Fruit fly (Drosophila melanogaster) whole organism: ENCODE measurements around the gene Nnk.
"Not testable (repeated sequence)": the region's sequence is repeated elsewhere in the genome, so short reads cannot be mapped to it uniquely, and the experiment has no call there.

ENCODE experiments used
- CG8478 ChIP-seq: fragments of >200 bp; optimal IDR thresholded peaks from 2 replicates; lab custom pipeline; 2018; ENCODE audit warnings: inconsistent platforms
- Dll ChIP-seq: fragments of >200 bp; optimal IDR thresholded peaks from 2 replicates; lab custom pipeline; 2017
- EcR ChIP-seq, 2 experiments: fragments of >200 bp; optimal IDR thresholded peaks; 2 replicates each; lab custom pipeline; 2017; ENCODE audit warnings: missing biosample characterization in 2 of 2, missing genetic modification characterization in 2 of 2, missing genetic modification reagents in 2 of 2
- pan ChIP-seq: fragments of >200 bp; optimal IDR thresholded peaks from 2 replicates; lab custom pipeline; 2017
- psq ChIP-seq: fragments of >200 bp; optimal IDR thresholded peaks from 2 replicates; lab custom pipeline; 2017
- usp ChIP-seq: fragments of >200 bp; optimal IDR thresholded peaks from 2 replicates; lab custom pipeline; 2017; ENCODE audit warnings: missing biosample characterization, missing genetic modification characterization, mixed read lengths

The Nnk gene

DNA sequence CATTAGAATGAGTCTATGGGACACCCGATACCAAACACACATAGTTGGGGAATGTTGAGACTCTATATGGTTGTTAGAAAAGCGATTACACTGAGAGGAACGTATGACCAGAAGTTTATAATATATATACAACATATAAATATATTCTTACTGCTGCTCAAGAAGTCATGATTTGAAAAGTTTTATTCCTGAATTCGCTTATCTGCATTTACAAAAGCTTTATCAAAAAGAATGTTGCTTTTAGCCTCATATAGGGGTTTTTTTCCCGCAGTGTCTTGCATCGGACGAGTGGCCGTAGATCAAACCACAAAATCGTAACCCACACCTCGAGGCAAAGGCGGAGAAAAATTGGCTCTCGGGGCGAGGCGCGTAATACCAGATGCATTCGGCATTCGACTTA is 17.3 kb downstream of the Nnk start:
- TF ChIP-seq usp (GFP tag; lab: Kevin White, UChicago) (no peak), Dll (lab: Kevin White, UChicago) (no peak), CG8478 (no peak), EcR (GFP tag; optimal IDR thresholded peaks at IDR 0.05; lab: Kevin White, UChicago) (no peak), pan (lab: Kevin White, UChicago) (no peak), psq (lab: Kevin White, UChicago) (no peak)

DNA sequence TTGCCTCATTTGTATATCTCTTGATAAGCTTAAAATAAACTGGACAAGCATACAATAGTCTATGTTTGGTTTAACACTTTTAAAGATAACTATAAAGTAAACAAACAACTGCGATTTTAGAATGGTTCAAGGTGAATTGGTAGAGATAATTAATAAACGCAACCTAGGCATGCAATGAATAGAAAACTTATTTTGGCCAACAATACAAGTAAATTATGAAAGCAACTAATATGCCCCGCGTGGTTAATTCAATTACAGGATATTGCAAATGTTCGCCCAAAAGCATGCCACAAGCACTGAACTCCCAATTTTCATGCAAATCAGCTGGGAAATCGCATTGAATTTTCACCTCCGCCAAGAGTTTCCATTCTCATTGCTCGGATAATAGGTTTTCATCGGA is 20.9 kb downstream of the Nnk start:
- TF ChIP-seq pan (lab: Kevin White, UChicago): no peak
- no peak for TF ChIP-seq usp (GFP tag; lab: Kevin White, UChicago)
- TF ChIP-seq CG8478: no peak
- no peak for TF ChIP-seq EcR (GFP tag; optimal IDR thresholded peaks at IDR 0.05; lab: Kevin White, UChicago)
- TF ChIP-seq Dll (lab: Kevin White, UChicago): no peak
- no peak for TF ChIP-seq psq (lab: Kevin White, UChicago)

DNA sequence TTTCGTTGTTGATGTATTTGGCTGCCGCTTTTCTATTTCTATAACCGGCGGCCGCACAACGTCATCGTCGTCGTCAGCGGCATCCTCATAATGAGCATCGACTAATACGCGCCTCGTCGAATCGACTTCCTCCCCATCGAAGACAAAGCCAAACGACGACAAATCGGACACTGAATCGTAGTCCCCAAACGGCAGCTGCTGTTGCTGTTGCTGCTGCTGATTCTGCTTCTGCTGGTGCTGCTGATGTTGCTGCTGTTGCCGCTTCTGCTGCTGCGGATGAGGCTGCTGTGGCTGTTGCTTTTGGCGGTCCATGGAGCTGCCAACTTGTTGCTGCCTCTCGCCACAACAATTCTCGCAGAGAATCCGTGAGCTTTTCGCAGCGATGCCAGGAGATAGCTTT is 21.9 kb downstream of the Nnk start:
- TF ChIP-seq pan (lab: Kevin White, UChicago): no peak
- TF ChIP-seq psq (lab: Kevin White, UChicago): no peak
- TF ChIP-seq CG8478: no peak
- no peak for TF ChIP-seq usp (GFP tag; lab: Kevin White, UChicago)
- TF ChIP-seq Dll (lab: Kevin White, UChicago): no peak

DNA sequence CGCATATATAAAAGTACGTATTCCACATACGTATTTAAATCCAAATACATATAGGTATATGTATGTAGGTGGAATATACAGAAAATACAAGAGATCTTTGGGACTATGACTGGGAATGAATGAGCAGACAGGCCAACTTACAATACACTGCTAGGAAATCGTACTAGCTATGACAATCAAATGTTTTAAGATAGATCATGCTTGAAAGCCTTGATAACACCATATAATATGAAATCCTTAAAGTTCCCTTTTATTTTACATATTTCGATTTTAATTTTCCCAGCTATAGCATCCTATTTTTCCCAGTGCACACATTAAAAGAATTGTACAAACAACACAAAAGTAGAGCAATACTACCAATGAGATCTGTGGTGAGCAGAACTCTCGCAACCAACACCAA is 23.7 kb downstream of the Nnk start:
- TF ChIP-seq pan (lab: Kevin White, UChicago) (no peak), psq (lab: Kevin White, UChicago) (no peak), CG8478 (no peak), usp (GFP tag; lab: Kevin White, UChicago) (no peak), EcR (GFP tag; optimal IDR thresholded peaks at IDR 0.05; lab: Kevin White, UChicago) (no peak), Dll (lab: Kevin White, UChicago) (no peak)

DNA sequence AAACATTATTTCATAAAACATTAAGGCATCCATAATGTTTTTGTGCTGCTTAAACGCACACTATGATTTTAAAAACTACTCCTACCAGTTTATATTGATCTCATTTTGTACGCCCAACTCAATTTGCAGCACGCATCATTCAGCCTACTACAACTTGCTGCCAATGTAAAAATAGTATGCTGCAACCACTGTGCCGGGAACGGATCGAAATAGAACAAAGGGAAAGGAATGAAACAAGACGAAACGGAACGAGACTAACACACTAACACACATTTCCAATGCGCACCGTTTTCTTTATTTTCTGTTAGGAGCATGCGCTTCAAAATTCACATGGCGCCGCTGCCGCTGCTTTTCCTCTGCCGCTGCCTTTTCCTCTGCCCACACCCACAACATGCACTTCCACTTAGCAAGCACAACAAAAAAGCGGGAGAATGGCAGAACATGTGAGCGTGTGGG is 28.1 kb downstream of the Nnk start:
- TF ChIP-seq usp (GFP tag; lab: Kevin White, UChicago) (no peak), CG8478 (no peak), EcR (GFP tag; optimal IDR thresholded peaks at IDR 0.05; lab: Kevin White, UChicago) (no peak), psq (lab: Kevin White, UChicago) (no peak), Dll (lab: Kevin White, UChicago) (no peak), pan (lab: Kevin White, UChicago) (no peak)

DNA sequence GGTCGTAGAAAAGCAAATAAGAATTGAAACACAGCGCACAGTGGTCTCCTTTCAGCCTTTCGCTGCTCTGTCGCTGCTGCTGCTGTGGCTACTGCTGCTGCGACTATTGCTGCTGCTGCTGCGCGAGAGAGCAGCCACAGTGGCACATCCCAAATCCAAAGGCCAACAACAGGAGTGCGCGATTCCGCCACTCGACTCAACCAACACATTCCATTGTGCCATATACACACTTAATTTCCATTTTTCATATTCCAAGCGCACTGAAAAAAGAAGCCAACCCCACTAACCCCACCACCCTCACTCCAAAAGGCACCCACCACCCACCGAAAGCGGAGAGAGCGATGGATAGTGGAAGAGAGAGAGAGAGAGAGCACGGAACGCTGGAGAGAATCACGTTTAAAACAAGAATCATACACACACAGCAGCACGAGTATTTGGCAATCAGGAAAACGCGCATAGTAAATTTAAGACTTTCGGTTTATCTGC is 28.9 kb downstream of the Nnk start:
- TF ChIP-seq Dll (lab: Kevin White, UChicago): no peak
- TF ChIP-seq usp (GFP tag; lab: Kevin White, UChicago): no peak
- no peak for TF ChIP-seq pan (lab: Kevin White, UChicago)
- TF ChIP-seq CG8478: no peak
- TF ChIP-seq EcR (GFP tag; optimal IDR thresholded peaks at IDR 0.05; lab: Kevin White, UChicago): no peak

DNA sequence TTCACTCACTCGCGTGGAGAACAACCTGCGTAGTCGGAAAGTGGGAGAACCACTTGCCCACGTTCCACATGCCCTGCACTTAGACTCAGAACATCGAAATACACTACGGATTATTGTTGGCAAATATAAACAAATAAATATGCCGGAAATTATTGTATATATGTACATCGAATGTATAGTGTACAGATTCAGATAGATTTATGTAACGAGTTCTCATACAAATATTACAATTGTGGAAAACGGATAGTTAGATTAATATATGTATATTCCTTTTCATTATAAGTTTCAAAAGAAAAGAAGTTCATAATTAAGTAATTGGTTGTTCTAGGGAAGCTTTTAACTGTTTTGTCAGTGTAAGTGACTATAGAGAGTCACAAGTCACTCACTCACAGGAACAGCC is 30.5 kb downstream of the Nnk start:
- TF ChIP-seq CG8478: no peak

DNA sequence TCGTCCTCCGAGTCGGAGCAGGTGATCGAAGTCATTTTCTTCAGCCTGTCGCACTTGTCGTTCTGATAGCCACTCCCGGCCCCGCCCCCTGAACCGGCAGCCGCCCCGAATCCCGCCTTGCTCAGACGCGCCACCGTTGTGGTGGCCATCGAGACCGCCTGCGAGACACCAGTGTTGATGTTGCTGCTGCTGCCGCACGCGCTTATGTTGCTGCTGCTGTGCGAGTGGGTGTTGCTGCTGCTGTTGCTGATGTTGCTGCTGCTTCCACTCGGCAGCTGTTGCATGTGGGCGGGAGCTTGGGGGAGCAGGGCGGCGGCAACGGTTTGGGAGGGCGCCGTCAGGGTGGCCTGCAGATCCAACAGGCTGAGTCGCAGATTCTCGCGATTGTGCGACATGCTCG is 31.2 kb downstream of the Nnk start:
- TF ChIP-seq psq (lab: Kevin White, UChicago): no peak
- TF ChIP-seq EcR (GFP tag; optimal IDR thresholded peaks at IDR 0.05; lab: Kevin White, UChicago): no peak
- TF ChIP-seq usp (GFP tag; lab: Kevin White, UChicago): no peak
- no peak for TF ChIP-seq pan (lab: Kevin White, UChicago)

DNA sequence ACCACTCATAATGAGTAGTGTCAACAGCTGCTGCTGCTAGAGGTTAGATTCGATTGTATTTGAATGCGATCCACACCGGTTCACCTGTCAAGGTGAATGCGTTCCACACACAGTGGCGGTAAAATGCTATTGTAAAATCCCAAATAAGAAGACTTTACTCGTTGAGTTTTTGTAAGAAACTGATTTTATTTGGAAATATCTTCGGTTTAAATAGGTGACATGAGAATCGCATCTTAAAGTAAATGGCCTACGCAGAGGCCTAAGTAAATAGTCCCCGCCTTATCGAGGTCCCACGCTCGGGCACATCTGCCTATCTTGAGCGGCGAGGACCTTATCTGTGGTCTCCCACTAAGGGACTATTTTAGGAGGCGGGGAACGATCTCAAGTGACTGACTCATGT is 42.0 kb downstream of the Nnk start, which contains the start of gene TyrR:
TyrR (minus strand) TSS at position 101 of the 400 bp plus-strand sequence.
- not testable (repeated sequence) for TF ChIP-seq pan (lab: Kevin White, UChicago); EcR (GFP tag; optimal IDR thresholded peaks at IDR 0.05; lab: Kevin White, UChicago); psq (lab: Kevin White, UChicago)

DNA sequence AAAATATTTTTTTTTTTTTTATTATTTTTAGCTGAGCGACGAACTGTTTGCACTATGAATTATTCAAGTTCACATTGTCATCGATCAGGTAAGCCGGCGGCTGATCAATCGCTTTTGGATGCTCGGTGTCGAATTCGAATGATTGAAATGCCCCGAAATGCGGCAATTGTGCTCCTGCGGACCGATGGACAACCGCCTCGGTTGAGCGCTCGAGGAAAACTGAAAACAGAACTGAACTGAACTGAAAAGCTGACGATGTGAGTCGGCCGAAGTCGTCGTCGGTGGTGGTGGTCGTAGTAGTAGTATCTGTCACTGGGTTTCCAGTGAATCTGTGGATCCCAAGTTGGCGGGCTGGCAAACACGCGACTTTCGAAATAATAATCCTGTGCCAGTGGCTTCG is 42.8 kb downstream of the Nnk start:
- no peak for TF ChIP-seq usp (GFP tag; lab: Kevin White, UChicago)
- no peak for TF ChIP-seq EcR (GFP tag; optimal IDR thresholded peaks at IDR 0.05; lab: Kevin White, UChicago)
- TF ChIP-seq psq (lab: Kevin White, UChicago): no peak
- TF ChIP-seq pan (lab: Kevin White, UChicago): no peak
- TF ChIP-seq CG8478: no peak
- no peak for TF ChIP-seq Dll (lab: Kevin White, UChicago)

DNA sequence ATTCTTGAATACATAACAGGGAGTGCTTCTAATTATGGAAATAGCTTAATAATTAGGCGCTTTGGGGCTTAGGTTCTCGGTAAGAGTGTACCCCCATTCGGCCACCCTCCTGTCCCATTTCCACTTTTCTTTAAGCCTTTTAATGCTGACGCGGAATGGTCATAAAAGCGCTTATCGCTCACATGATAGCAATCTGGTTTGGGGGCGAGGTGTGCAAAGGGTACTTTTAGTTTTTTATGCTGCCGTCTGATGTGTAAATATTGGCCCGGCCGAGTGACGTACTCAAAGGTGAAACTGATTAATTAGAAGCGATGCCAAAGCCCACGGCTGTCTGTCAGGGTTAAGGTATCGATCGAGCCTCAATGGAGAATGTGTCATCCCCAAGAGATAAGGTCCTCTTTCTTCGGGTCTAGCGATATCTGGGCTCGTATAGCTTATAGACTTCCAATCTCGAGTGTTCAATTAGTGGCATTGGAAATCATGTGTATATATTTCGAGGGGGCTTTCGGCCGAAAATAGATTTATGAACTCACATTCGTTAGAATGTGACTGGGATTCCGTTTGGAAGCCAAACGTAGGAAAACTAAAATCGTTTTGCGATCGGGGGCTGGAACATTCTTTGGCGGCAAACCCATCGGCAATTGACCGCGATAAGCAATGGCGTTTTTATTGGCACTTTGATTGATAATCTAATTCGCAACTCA is 45.1 kb downstream of the Nnk start:
- TF ChIP-seq Dll (lab: Kevin White, UChicago) (no peak), EcR (GFP tag; optimal IDR thresholded peaks at IDR 0.05; lab: Kevin White, UChicago) (no peak), pan (lab: Kevin White, UChicago) (no peak), psq (lab: Kevin White, UChicago) (no peak), CG8478 (no peak), usp (GFP tag; lab: Kevin White, UChicago) (no peak)

DNA sequence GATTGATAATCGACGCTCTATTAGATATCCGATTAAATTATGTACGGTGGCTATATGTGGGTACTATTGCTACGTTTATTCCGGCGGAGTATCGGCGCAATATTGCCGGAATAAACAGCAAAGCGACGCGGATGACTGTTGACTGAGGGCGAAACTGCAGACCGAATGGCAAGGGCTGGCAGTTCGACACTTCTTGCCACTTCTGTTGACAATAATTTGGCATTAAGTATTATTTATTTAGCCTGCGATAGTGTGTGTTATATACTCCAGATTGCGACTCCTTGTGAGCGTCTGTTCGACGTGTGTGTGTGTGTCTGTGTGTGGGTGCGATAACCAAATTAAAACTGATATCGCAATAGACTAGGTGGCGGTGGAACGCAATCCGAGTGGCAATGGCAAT is 46.1 kb downstream of the Nnk start:
- TF ChIP-seq Dll (lab: Kevin White, UChicago): no peak
- TF ChIP-seq psq (lab: Kevin White, UChicago): no peak
- no peak for TF ChIP-seq CG8478
- no peak for TF ChIP-seq usp (GFP tag; lab: Kevin White, UChicago)
- TF ChIP-seq EcR (GFP tag; optimal IDR thresholded peaks at IDR 0.05; lab: Kevin White, UChicago): no peak
- no peak for TF ChIP-seq pan (lab: Kevin White, UChicago)
